Worm (Caenorhabditis elegans) whole organism, late embryonic: ENCODE data around the gene gly-20.

Experiments used
- C08G9.2 ChIP-seq: sonication (generic microtip); optimal IDR thresholded peaks from 2 replicates; lab custom pipeline; 2016; ENCODE audit warnings: mild to moderate bottlenecking, missing genetic modification characterization, moderate library complexity, missing compliant biosample characterization
- C38D4.7 ChIP-seq: fragments of 200-800 bp; sonication (Bioruptor generic); optimal IDR thresholded peaks from 2 replicates; lab custom pipeline; 2018; ENCODE audit warnings: mild to moderate bottlenecking, missing genetic modification characterization, moderate library complexity, missing compliant biosample characterization
- T23F11.4 ChIP-seq: fragments of 200-800 bp; sonication (Bioruptor generic); optimal IDR thresholded peaks from 2 replicates; lab custom pipeline; 2018; ENCODE audit warnings: mild to moderate bottlenecking, missing genetic modification characterization, missing compliant biosample characterization
- ahr-1 ChIP-seq: sonication (generic microtip); optimal IDR thresholded peaks from 2 replicates; lab custom pipeline; 2016; ENCODE audit warnings: missing genetic modification characterization, missing compliant biosample characterization
- ceh-19 ChIP-seq: fragments of 200-800 bp; sonication (Bioruptor generic); optimal IDR thresholded peaks from 2 replicates; lab custom pipeline; 2018; ENCODE audit warnings: mild to moderate bottlenecking, missing genetic modification characterization, missing compliant biosample characterization
- ceh-24 ChIP-seq: sonication (generic microtip); optimal IDR thresholded peaks from 2 replicates; lab custom pipeline; 2016; ENCODE audit warnings: mild to moderate bottlenecking, missing genetic modification characterization, missing compliant biosample characterization
- ceh-31 ChIP-seq: sonication (generic microtip); optimal IDR thresholded peaks from 2 replicates; lab custom pipeline; 2016; ENCODE audit warnings: missing genetic modification characterization, missing compliant biosample characterization
- ceh-34 ChIP-seq: sonication (generic microtip); optimal IDR thresholded peaks from 2 replicates; lab custom pipeline; 2016; ENCODE audit warnings: mild to moderate bottlenecking, missing genetic modification characterization, missing compliant biosample characterization
- ceh-48 ChIP-seq: sonication (generic microtip); optimal IDR thresholded peaks from 2 replicates; lab custom pipeline; 2016; ENCODE audit warnings: missing genetic modification characterization, inconsistent platforms, missing compliant biosample characterization
- ceh-6 ChIP-seq: fragments of 200-800 bp; sonication (Bioruptor generic); optimal IDR thresholded peaks from 2 replicates; lab custom pipeline; 2018; ENCODE audit warnings: mild to moderate bottlenecking, missing genetic modification characterization, missing compliant biosample characterization
- dmd-4 ChIP-seq: sonication (generic microtip); optimal IDR thresholded peaks from 2 replicates; lab custom pipeline; 2016; ENCODE audit warnings: borderline replicate concordance, missing genetic modification characterization, missing compliant biosample characterization
- elt-2 ChIP-seq: sonication (generic microtip); optimal IDR thresholded peaks from 2 replicates; lab custom pipeline; 2016; ENCODE audit warnings: missing genetic modification reagents, missing genetic modification characterization, missing compliant biosample characterization
- elt-4 ChIP-seq: sonication (generic microtip); optimal IDR thresholded peaks from 2 replicates; lab custom pipeline; 2016; ENCODE audit warnings: missing genetic modification characterization, missing compliant biosample characterization
- eyg-1 ChIP-seq: sonication (generic microtip); optimal IDR thresholded peaks from 2 replicates; lab custom pipeline; 2016; ENCODE audit warnings: missing genotype, missing genetic modification characterization, missing compliant biosample characterization
- fax-1 ChIP-seq: sonication (generic microtip); optimal IDR thresholded peaks from 2 replicates; lab custom pipeline; 2016; ENCODE audit warnings: missing genotype, missing genetic modification characterization, missing compliant biosample characterization
- fkh-10 ChIP-seq: fragments of 150-350 bp; optimal IDR thresholded peaks from 2 replicates; lab custom pipeline; 2014; ENCODE audit warnings: missing biosample characterization, missing genetic modification reagents, missing genetic modification characterization
- hlh-30 ChIP-seq: sonication (generic microtip); optimal IDR thresholded peaks from 2 replicates; lab custom pipeline; 2017; ENCODE audit warnings: antibody characterized with exemption, missing genetic modification characterization, missing compliant biosample characterization; ENCODE audit not compliant: insufficient read depth
- hlh-6 ChIP-seq: sonication (generic microtip); optimal IDR thresholded peaks from 2 replicates; lab custom pipeline; 2016; ENCODE audit warnings: missing genotype, missing genetic modification characterization, missing compliant biosample characterization
- lim-6 ChIP-seq: sonication (generic microtip); optimal IDR thresholded peaks from 2 replicates; lab custom pipeline; 2016; ENCODE audit warnings: missing genetic modification characterization, missing compliant biosample characterization
- lin-11 ChIP-seq: fragments of 200-800 bp; sonication (Bioruptor generic); optimal IDR thresholded peaks from 2 replicates; lab custom pipeline; 2018; ENCODE audit warnings: mild to moderate bottlenecking, missing genetic modification characterization, missing compliant biosample characterization
- madf-2 ChIP-seq: sonication (generic microtip); optimal IDR thresholded peaks from 2 replicates; lab custom pipeline; 2017; ENCODE audit warnings: missing genetic modification characterization, missing compliant biosample characterization
- mec-3 ChIP-seq: sonication (generic microtip); optimal IDR thresholded peaks from 2 replicates; lab custom pipeline; 2016; ENCODE audit warnings: borderline replicate concordance, missing genetic modification characterization, missing compliant biosample characterization
- nfya-1 ChIP-seq: sonication (generic microtip); optimal IDR thresholded peaks from 2 replicates; lab custom pipeline; 2017; ENCODE audit warnings: missing genetic modification characterization, mild to moderate bottlenecking, missing compliant biosample characterization, antibody characterized with exemption, moderate library complexity
- nhr-11 ChIP-seq: fragments of 150-350 bp; optimal IDR thresholded peaks from 2 replicates; lab custom pipeline; 2014; ENCODE audit warnings: missing biosample characterization, missing genetic modification characterization
- nhr-232 ChIP-seq: sonication (generic microtip); optimal IDR thresholded peaks from 2 replicates; lab custom pipeline; 2016; ENCODE audit warnings: missing genetic modification characterization, missing compliant biosample characterization
- odd-2 ChIP-seq: sonication (generic microtip); optimal IDR thresholded peaks from 2 replicates; lab custom pipeline; 2017; ENCODE audit warnings: antibody characterized with exemption, mild to moderate bottlenecking, missing genetic modification characterization, missing compliant biosample characterization
- pat-9 ChIP-seq: fragments of 200-800 bp; sonication (Bioruptor generic); optimal IDR thresholded peaks from 2 replicates; lab custom pipeline; 2018; ENCODE audit warnings: mild to moderate bottlenecking, missing genetic modification characterization, moderate library complexity, missing compliant biosample characterization
- pha-2 ChIP-seq: sonication (generic microtip); optimal IDR thresholded peaks from 2 replicates; lab custom pipeline; 2017; ENCODE audit warnings: mild to moderate bottlenecking, missing genetic modification characterization, missing compliant biosample characterization
- pha-4 ChIP-seq: fragments of 150-350 bp; optimal IDR thresholded peaks from 2 replicates; lab custom pipeline; 2018; ENCODE audit warnings: missing biosample characterization, missing genetic modification reagents, missing genetic modification characterization
- pqm-1 ChIP-seq: sonication (generic microtip); optimal IDR thresholded peaks from 2 replicates; lab custom pipeline; 2016; ENCODE audit warnings: missing genetic modification characterization, missing compliant biosample characterization
- ref-2 ChIP-seq: sonication (generic microtip); optimal IDR thresholded peaks from 2 replicates; lab custom pipeline; 2016; ENCODE audit warnings: missing genetic modification characterization, missing compliant biosample characterization
- rnt-1 ChIP-seq: sonication (generic microtip); optimal IDR thresholded peaks from 2 replicates; lab custom pipeline; 2016; ENCODE audit warnings: missing genetic modification characterization, missing compliant biosample characterization
- sdc-2 ChIP-seq: sonication (generic microtip); optimal IDR thresholded peaks from 2 replicates; lab custom pipeline; 2016; ENCODE audit warnings: missing genotype, missing genetic modification characterization, missing compliant biosample characterization
- sox-4 ChIP-seq: sonication (generic microtip); optimal IDR thresholded peaks from 2 replicates; lab custom pipeline; 2017; ENCODE audit warnings: mild to moderate bottlenecking, missing genetic modification characterization, inconsistent platforms, missing compliant biosample characterization
- syd-9 ChIP-seq: sonication (generic microtip); optimal IDR thresholded peaks from 2 replicates; lab custom pipeline; 2016; ENCODE audit warnings: mild to moderate bottlenecking, missing genetic modification characterization, moderate library complexity, missing compliant biosample characterization
- tbx-7 ChIP-seq: sonication (generic microtip); optimal IDR thresholded peaks from 2 replicates; lab custom pipeline; 2016; ENCODE audit warnings: missing genotype, missing genetic modification characterization, missing compliant biosample characterization
- ttx-3 ChIP-seq: sonication (generic microtip); optimal IDR thresholded peaks from 2 replicates; lab custom pipeline; 2016; ENCODE audit warnings: missing genetic modification reagents, missing genetic modification characterization, missing compliant biosample characterization
- unc-3 ChIP-seq, 2 experiments: fragments of 200-800 bp in 1 of 2; sonication (Bioruptor generic) in 1 of 2; sonication (generic microtip) in 1 of 2; conservative IDR thresholded peaks in 1 of 2; optimal IDR thresholded peaks in 1 of 2; 2 replicates each; pipeline versions ENCODE4 v1.3.6 to Lab custom; 2016 to 2022; ENCODE audit warnings: missing compliant biosample characterization in 2 of 2, missing genetic modification characterization in 2 of 2, missing genetic modification reagents in 1 of 2
- unc-42 ChIP-seq: sonication (generic microtip); optimal IDR thresholded peaks from 2 replicates; lab custom pipeline; 2016; ENCODE audit warnings: missing genotype, missing genetic modification characterization, missing compliant biosample characterization
- unc-55 ChIP-seq: sonication (generic microtip); optimal IDR thresholded peaks from 2 replicates; lab custom pipeline; 2017; ENCODE audit warnings: missing biosample characterization, missing genetic modification reagents, missing genetic modification characterization
- unc-86 ChIP-seq: sonication (generic microtip); optimal IDR thresholded peaks from 2 replicates; lab custom pipeline; 2016; ENCODE audit warnings: missing genetic modification characterization, missing compliant biosample characterization
- zip-5 ChIP-seq: sonication (generic microtip); optimal IDR thresholded peaks from 2 replicates; lab custom pipeline; 2016; ENCODE audit warnings: missing genetic modification characterization, missing compliant biosample characterization

gly-20 gene

ce11 chrV:11239187-11239725 is 43.1 kb upstream of the gly-20 start, which contains the start of the genes dvc-1 and ima-1 (continued):
- no peak for TF ChIP-seq fkh-10 (GFP tag; lab: Kevin White, UChicago)
- TF ChIP-seq dmd-4 (tag; lab: Kevin White, UChicago): no peak
- TF ChIP-seq C08G9.2: peak; percentile 69
- peak; percentile 53 for TF ChIP-seq sdc-2 (tag; lab: Kevin White, UChicago)
- TF ChIP-seq unc-3 (GFP tag; conservative IDR thresholded peaks at IDR 0.05; lab: Robert Waterston, UW): peak; percentile 55; the same call in 1 of the 2 replicates
- TF ChIP-seq unc-3 (tag; optimal IDR thresholded peaks at IDR 0.05; lab: Kevin White, UChicago): peak; percentile 68
- TF ChIP-seq pha-4 (tag; lab: Kevin White, UChicago): no peak
- peak; percentile 17 for TF ChIP-seq lin-11 (tag; lab: Kevin White, UChicago)
- TF ChIP-seq mec-3 (tag; lab: Kevin White, UChicago): no peak
- peak; percentile 76 for TF ChIP-seq rnt-1 (tag; lab: Kevin White, UChicago)
- TF ChIP-seq nhr-11 (tag; lab: Kevin White, UChicago): no peak
- TF ChIP-seq ahr-1 (tag; lab: Kevin White, UChicago): peak; percentile 76
- TF ChIP-seq pat-9 (tag; lab: Kevin White, UChicago): peak; percentile 71
- peak; percentile 82 for TF ChIP-seq ceh-31 (tag; lab: Kevin White, UChicago)
- peak; percentile 74 for TF ChIP-seq syd-9 (tag; lab: Kevin White, UChicago)
- TF ChIP-seq ttx-3 (tag; lab: Kevin White, UChicago): peak; percentile 75
- TF ChIP-seq nfya-1 (tag; lab: Kevin White, UChicago): peak; percentile 75
- no peak for TF ChIP-seq pqm-1
- peak; percentile 70 for TF ChIP-seq odd-2 (tag; lab: Kevin White, UChicago)
- peak; percentile 65 for TF ChIP-seq sox-4 (tag; lab: Kevin White, UChicago)
- peak; percentile 70 for TF ChIP-seq hlh-30 (tag; lab: Kevin White, UChicago)
- peak; percentile 65 for TF ChIP-seq ref-2
- TF ChIP-seq unc-42: peak; percentile 28
- peak; percentile 64 for TF ChIP-seq C38D4.7 (GFP tag; lab: Kevin White, UChicago)
- peak; percentile 68 for TF ChIP-seq zip-5 (tag; lab: Kevin White, UChicago)
- peak; percentile 81 for TF ChIP-seq hlh-6 (tag; lab: Kevin White, UChicago)
- no peak for TF ChIP-seq elt-4 (tag; lab: Kevin White, UChicago)
- TF ChIP-seq lim-6 (tag; lab: Kevin White, UChicago): peak; percentile 42
- peak; percentile 73 for TF ChIP-seq unc-86
- TF ChIP-seq tbx-7: no peak
- peak; percentile 38 for TF ChIP-seq madf-2 (tag; lab: Kevin White, UChicago)
- peak; percentile 22 for TF ChIP-seq T23F11.4
- TF ChIP-seq ceh-6 (GFP tag; lab: Kevin White, UChicago): peak; percentile 65
- peak; percentile 90 for TF ChIP-seq elt-2 (tag; lab: Kevin White, UChicago)
- peak; percentile 27 for TF ChIP-seq ceh-48 (tag; lab: Kevin White, UChicago)
- TF ChIP-seq ceh-24 (tag; lab: Kevin White, UChicago): peak; percentile 26
- TF ChIP-seq pha-2 (tag; lab: Kevin White, UChicago): no peak
- TF ChIP-seq ceh-34: peak; percentile 87
- peak; percentile 66 for TF ChIP-seq fax-1 (tag; lab: Kevin White, UChicago)
- TF ChIP-seq nhr-232 (tag; lab: Kevin White, UChicago): peak; percentile 66
- peak; percentile 66 for TF ChIP-seq ceh-19
- peak; percentile 4 for TF ChIP-seq eyg-1 (tag; lab: Kevin White, UChicago)
- TF ChIP-seq unc-55 (GFP tag; lab: Kevin White, UChicago): no peak
